Worm (Caenorhabditis elegans) whole organism, mixed stage, embryonic: ENCODE results near the gene dos-3.
A peak's percentile ranks its signal among the peaks of the same experiment; 100 is the strongest.

ENCODE experiments used
- ces-1 ChIP-seq: fragments of 150-350 bp; optimal IDR thresholded peaks from 2 replicates; lab custom pipeline; 2014; ENCODE audit warnings: missing biosample characterization, missing genetic modification reagents, missing genetic modification characterization
- cnd-1 ChIP-seq: fragments of 200-800 bp; sonication (Bioruptor generic); optimal IDR thresholded peaks from 2 replicates; lab custom pipeline; 2018; ENCODE audit warnings: mild to moderate bottlenecking, missing genetic modification characterization, missing compliant biosample characterization
- elt-1 ChIP-seq: sonication (generic microtip); optimal IDR thresholded peaks from 2 replicates; lab custom pipeline; 2017; ENCODE audit warnings: missing genetic modification characterization, mild to moderate bottlenecking, missing compliant biosample characterization, antibody characterized with exemption, moderate library complexity, borderline replicate concordance; ENCODE audit not compliant: insufficient read depth
- elt-3 ChIP-seq: fragments of 150-350 bp; optimal IDR thresholded peaks from 2 replicates; lab custom pipeline; 2014; ENCODE audit warnings: missing biosample characterization, missing genetic modification characterization
- flh-1 ChIP-seq: fragments of 200-800 bp; sonication (Bioruptor generic); optimal IDR thresholded peaks from 2 replicates; lab custom pipeline; 2018; ENCODE audit warnings: mild to moderate bottlenecking, missing genetic modification characterization, moderate library complexity, missing compliant biosample characterization
- ham-2 ChIP-seq: fragments of 200-800 bp; sonication (Bioruptor generic); optimal IDR thresholded peaks from 2 replicates; lab custom pipeline; 2018; ENCODE audit warnings: mild to moderate bottlenecking, missing genetic modification characterization, missing compliant biosample characterization
- hlh-1 ChIP-seq: fragments of 150-350 bp; optimal IDR thresholded peaks from 2 replicates; lab custom pipeline; 2014; ENCODE audit warnings: missing biosample characterization, missing genetic modification reagents, missing genetic modification characterization
- lin-13 ChIP-seq: fragments of 150-350 bp; optimal IDR thresholded peaks from 2 replicates; lab custom pipeline; 2014; ENCODE audit warnings: missing biosample characterization, missing genetic modification characterization
- lin-32 ChIP-seq: fragments of 200-800 bp; sonication (Bioruptor generic); optimal IDR thresholded peaks from 2 replicates; lab custom pipeline; 2018; ENCODE audit warnings: mild to moderate bottlenecking, missing genetic modification characterization, missing compliant biosample characterization
- lsy-2 ChIP-seq: fragments of 150-350 bp; optimal IDR thresholded peaks from 2 replicates; lab custom pipeline; 2014; ENCODE audit warnings: missing biosample characterization, missing genetic modification characterization
- mab-5 ChIP-seq: fragments of 150-350 bp; optimal IDR thresholded peaks from 2 replicates; lab custom pipeline; 2014; ENCODE audit warnings: missing biosample characterization, missing genetic modification characterization
- mep-1 ChIP-seq: fragments of 150-350 bp; optimal IDR thresholded peaks from 2 replicates; lab custom pipeline; 2017; ENCODE audit warnings: missing biosample characterization, missing genetic modification reagents, missing genetic modification characterization, inconsistent platforms
- mls-2 ChIP-seq: sonication (generic microtip); optimal IDR thresholded peaks from 2 replicates; lab custom pipeline; 2016; ENCODE audit warnings: mild to moderate bottlenecking, missing genetic modification characterization, moderate library complexity, missing compliant biosample characterization
- nhr-12 ChIP-seq: fragments of 150-350 bp; optimal IDR thresholded peaks from 2 replicates; lab custom pipeline; 2014; ENCODE audit warnings: missing biosample characterization, missing genetic modification characterization
- nhr-2 ChIP-seq: fragments of 150-350 bp; optimal IDR thresholded peaks from 2 replicates; lab custom pipeline; 2014; ENCODE audit warnings: missing biosample characterization, missing genetic modification characterization
- nhr-237 ChIP-seq: fragments of 150-350 bp; optimal IDR thresholded peaks from 2 replicates; lab custom pipeline; 2014; ENCODE audit warnings: missing biosample characterization, missing genetic modification characterization
- nhr-76 ChIP-seq: sonication (generic microtip); optimal IDR thresholded peaks from 2 replicates; lab custom pipeline; 2017; ENCODE audit warnings: missing biosample characterization, missing genetic modification characterization
- pha-4 ChIP-seq: fragments of 150-350 bp; optimal IDR thresholded peaks from 2 replicates; lab custom pipeline; 2018; ENCODE audit warnings: missing biosample characterization, missing genetic modification reagents, missing genetic modification characterization
- sem-2 ChIP-seq: fragments of 200-800 bp; sonication (Bioruptor generic); optimal IDR thresholded peaks from 2 replicates; lab custom pipeline; 2018; ENCODE audit warnings: mild to moderate bottlenecking, missing genetic modification characterization, missing compliant biosample characterization
- snpc-4 ChIP-seq: fragments of 150-350 bp; optimal IDR thresholded peaks from 2 replicates; lab custom pipeline; 2014; ENCODE audit warnings: missing biosample characterization, missing genetic modification characterization
- sptf-1 ChIP-seq: sonication (generic microtip); optimal IDR thresholded peaks from 2 replicates; lab custom pipeline; 2017; ENCODE audit warnings: mild to moderate bottlenecking, missing genetic modification characterization, moderate library complexity, missing compliant biosample characterization
- unc-120 ChIP-seq: sonication (generic microtip); optimal IDR thresholded peaks from 2 replicates; lab custom pipeline; 2017; ENCODE audit warnings: missing genetic modification characterization, missing compliant biosample characterization; ENCODE audit not compliant: poor library complexity, severe bottlenecking
- unc-62 ChIP-seq: fragments of 150-350 bp; optimal IDR thresholded peaks from 2 replicates; lab custom pipeline; 2014; ENCODE audit warnings: missing biosample characterization, missing genetic modification reagents, missing genetic modification characterization
- zip-8 ChIP-seq: fragments of 150-350 bp; optimal IDR thresholded peaks from 2 replicates; lab custom pipeline; 2014; ENCODE audit warnings: missing biosample characterization, missing genetic modification characterization
- ztf-11 ChIP-seq: fragments of 150-350 bp; optimal IDR thresholded peaks from 2 replicates; lab custom pipeline; 2014; ENCODE audit warnings: missing biosample characterization, missing genetic modification characterization

Gene dos-3

ce11 chrIII:825256-825655, 14.1 kb downstream of the dos-3 start:
- no peak for TF ChIP-seq hlh-1 (tag; lab: Kevin White, UChicago)
- TF ChIP-seq ces-1 (GFP tag; lab: Kevin White, UChicago): no peak
- no peak for TF ChIP-seq sem-2 (GFP tag; lab: Kevin White, UChicago)
- TF ChIP-seq elt-3 (tag; lab: Kevin White, UChicago): no peak
- TF ChIP-seq nhr-237: no peak
- no peak for TF ChIP-seq lsy-2 (tag; lab: Kevin White, UChicago)
- no peak for TF ChIP-seq snpc-4 (tag; lab: Kevin White, UChicago)
- no peak for TF ChIP-seq sptf-1 (tag; lab: Kevin White, UChicago)
- TF ChIP-seq unc-62 (GFP tag; lab: Kevin White, UChicago): no peak
- no peak for TF ChIP-seq nhr-12 (tag; lab: Kevin White, UChicago)
- TF ChIP-seq ham-2 (GFP tag; lab: Kevin White, UChicago): no peak
- no peak for TF ChIP-seq nhr-76
- no peak for TF ChIP-seq flh-1 (GFP tag; lab: Kevin White, UChicago)
- TF ChIP-seq ztf-11 (tag; lab: Kevin White, UChicago): no peak

DNA sequence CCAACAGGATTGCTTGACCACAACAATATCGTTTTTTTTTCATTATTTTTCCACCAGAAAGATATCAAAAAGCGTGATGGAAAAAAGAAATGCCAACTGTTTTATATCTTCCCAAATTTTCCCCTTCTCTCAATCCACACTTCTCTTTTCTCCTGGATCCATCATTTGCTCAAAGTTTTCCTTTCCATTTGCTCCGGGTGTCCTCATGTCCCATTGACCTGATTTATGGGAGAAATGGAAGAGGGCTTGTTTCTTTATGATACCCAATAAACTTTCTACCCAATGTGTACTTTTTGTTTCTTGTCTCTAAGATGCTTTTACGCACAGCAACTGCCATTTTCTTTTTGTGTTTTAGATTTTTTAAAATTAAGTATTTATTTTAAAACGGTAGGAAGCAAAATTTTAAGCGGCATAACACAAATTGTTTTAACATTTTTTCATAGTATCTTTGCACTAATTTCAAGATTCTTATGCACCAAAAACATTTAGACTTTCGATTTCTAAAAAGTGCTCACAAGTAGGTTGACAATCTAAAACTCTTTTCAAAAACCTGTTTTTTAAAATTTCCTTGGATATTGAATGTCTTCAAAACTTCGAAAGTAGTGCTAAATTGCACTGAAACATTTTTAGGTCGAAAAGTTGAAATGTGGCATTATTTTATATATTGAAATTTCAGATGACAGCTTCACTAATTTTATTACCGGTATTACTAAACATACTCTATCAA, 16.7 kb downstream of the dos-3 start, which contains the start of gene clec-149:
Gene clec-149, plus strand, starts transcription at position 677 of the 727 bp plus-strand sequence.
- TF ChIP-seq unc-62 (GFP tag; lab: Kevin White, UChicago) (peak; percentile 43), snpc-4 (tag; lab: Kevin White, UChicago) (no peak)

- no peak for TF ChIP-seq pha-4 (tag; lab: Kevin White, UChicago)
- TF ChIP-seq elt-1 (tag; lab: Kevin White, UChicago): no peak
- no peak for TF ChIP-seq hlh-1 (tag; lab: Kevin White, UChicago)
- TF ChIP-seq lin-32 (GFP tag; lab: Kevin White, UChicago): no peak
- no peak for TF ChIP-seq unc-120 (tag; lab: Kevin White, UChicago)
- no peak for TF ChIP-seq lin-13 (tag; lab: Kevin White, UChicago)
- TF ChIP-seq, all 35 proteins: peak for 0
These were observed 20.1 kb downstream of the dos-3 start for ce11 chrIII:819313-819712.

- no peak for TF ChIP-seq ces-1 (GFP tag; lab: Kevin White, UChicago)
- no peak for TF ChIP-seq elt-1 (tag; lab: Kevin White, UChicago)
- TF ChIP-seq hlh-1 (tag; lab: Kevin White, UChicago): no peak
- TF ChIP-seq snpc-4 (tag; lab: Kevin White, UChicago): no peak
- TF ChIP-seq nhr-2 (tag; lab: Kevin White, UChicago): no peak
- no peak for TF ChIP-seq flh-1 (GFP tag; lab: Kevin White, UChicago)
- TF ChIP-seq nhr-76: no peak
- no peak for TF ChIP-seq cnd-1
- no peak for TF ChIP-seq zip-8 (tag; lab: Kevin White, UChicago)
- TF ChIP-seq mab-5 (tag; lab: Kevin White, UChicago): no peak
- TF ChIP-seq nhr-12 (tag; lab: Kevin White, UChicago): no peak
- no peak for TF ChIP-seq pha-4 (tag; lab: Kevin White, UChicago)
- no peak for TF ChIP-seq lsy-2 (tag; lab: Kevin White, UChicago)
These were observed 23.5 kb downstream of the dos-3 start, which contains the start of gene dac-1 for ce11 chrIII:815845-816244. Gene dac-1 (plus strand): TSS chrIII:816145.

DNA sequence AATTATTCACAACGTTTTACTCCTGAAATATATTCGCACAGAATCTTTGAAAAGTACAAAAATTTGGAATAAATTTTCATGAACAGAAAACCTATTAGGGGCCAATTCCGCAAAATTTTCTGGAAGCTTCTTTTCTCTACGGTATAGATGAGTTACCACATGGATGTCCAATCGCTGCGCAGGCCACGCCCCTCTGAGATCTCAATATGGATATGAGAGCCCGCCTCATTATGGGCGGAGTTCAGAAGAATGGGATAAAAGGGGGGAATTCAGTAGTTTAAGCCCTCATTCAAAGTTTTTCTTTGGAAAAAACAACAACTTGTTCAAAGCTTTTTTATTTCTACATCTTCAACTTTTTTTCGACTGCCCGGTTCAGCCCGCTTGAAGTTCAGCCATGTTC, 27.8 kb downstream of the dos-3 start, which contains the start of gene daf-7:
Gene daf-7, plus strand, starts transcription at position 301 of the 400 bp plus-strand sequence.
- TF ChIP-seq mep-1 (tag; lab: Kevin White, UChicago) (no peak), mls-2 (tag; lab: Kevin White, UChicago) (no peak), ces-1 (GFP tag; lab: Kevin White, UChicago) (no peak)

- TF ChIP-seq lin-13 (tag; lab: Kevin White, UChicago) (no peak), zip-8 (tag; lab: Kevin White, UChicago) (no peak), unc-120 (tag; lab: Kevin White, UChicago) (no peak)
- TF ChIP-seq, all 35 proteins: peak for 0
These were observed 37.4 kb downstream of the dos-3 start for ce11 chrIII:802041-802440.
